Worm (Caenorhabditis elegans) whole organism, early embryonic: ENCODE data around the gene F46H5.5.
A peak's percentile ranks its signal among the peaks of the same experiment; 100 is the strongest.

Source experiments
- B0310.2 ChIP-seq: sonication (generic microtip); optimal IDR thresholded peaks from 2 replicates; lab custom pipeline; 2016; ENCODE audit warnings: mild to moderate bottlenecking, missing genetic modification characterization, missing compliant biosample characterization
- F13C5.2 ChIP-seq: sonication (generic microtip); optimal IDR thresholded peaks from 2 replicates; lab custom pipeline; 2017; ENCODE audit warnings: mild to moderate bottlenecking, missing genetic modification characterization, inconsistent platforms, missing compliant biosample characterization
- aly-1 ChIP-seq: sonication (generic microtip); optimal IDR thresholded peaks from 2 replicates; lab custom pipeline; 2016; ENCODE audit warnings: missing genetic modification characterization, missing compliant biosample characterization
- ama-1 ChIP-seq: fragments of 150-350 bp; optimal IDR thresholded peaks from 2 replicates; lab custom pipeline; 2014
- ceh-36 ChIP-seq: sonication (generic microtip); optimal IDR thresholded peaks from 2 replicates; lab custom pipeline; 2016; ENCODE audit warnings: missing genetic modification characterization, inconsistent platforms, missing compliant biosample characterization
- ets-7 ChIP-seq: sonication (generic microtip); optimal IDR thresholded peaks from 2 replicates; lab custom pipeline; 2016; ENCODE audit warnings: missing genotype, missing genetic modification characterization, missing compliant biosample characterization
- flt-1 ChIP-seq: fragments of 200-800 bp; sonication (Bioruptor generic); IDR thresholded peaks from 2 replicates; pipeline ENCODE4 v1.3.6; 2022; ENCODE audit warnings: missing genetic modification characterization, missing compliant biosample characterization
- hmbx-1 ChIP-seq: sonication (generic microtip); optimal IDR thresholded peaks from 2 replicates; lab custom pipeline; 2016; ENCODE audit warnings: mild to moderate bottlenecking, missing genetic modification characterization, missing compliant biosample characterization
- hnd-1 ChIP-seq: sonication (generic microtip); optimal IDR thresholded peaks from 2 replicates; lab custom pipeline; 2016; ENCODE audit warnings: missing genetic modification characterization, missing compliant biosample characterization
- pes-1 ChIP-seq: fragments of 200-800 bp; sonication (Bioruptor generic); IDR thresholded peaks from 2 replicates; pipeline ENCODE4 v1.3.6; 2022; ENCODE audit warnings: missing genetic modification reagents, missing genetic modification characterization, missing compliant biosample characterization
- scrt-1 ChIP-seq: fragments of 200-800 bp; sonication (Bioruptor generic); IDR thresholded peaks from 2 replicates; pipeline ENCODE4 v1.3.6; 2022; ENCODE audit warnings: missing genetic modification characterization, missing compliant biosample characterization
- tra-4 ChIP-seq: sonication (generic microtip); optimal IDR thresholded peaks from 2 replicates; lab custom pipeline; 2017; ENCODE audit warnings: missing genetic modification characterization, missing compliant biosample characterization

DNA sequence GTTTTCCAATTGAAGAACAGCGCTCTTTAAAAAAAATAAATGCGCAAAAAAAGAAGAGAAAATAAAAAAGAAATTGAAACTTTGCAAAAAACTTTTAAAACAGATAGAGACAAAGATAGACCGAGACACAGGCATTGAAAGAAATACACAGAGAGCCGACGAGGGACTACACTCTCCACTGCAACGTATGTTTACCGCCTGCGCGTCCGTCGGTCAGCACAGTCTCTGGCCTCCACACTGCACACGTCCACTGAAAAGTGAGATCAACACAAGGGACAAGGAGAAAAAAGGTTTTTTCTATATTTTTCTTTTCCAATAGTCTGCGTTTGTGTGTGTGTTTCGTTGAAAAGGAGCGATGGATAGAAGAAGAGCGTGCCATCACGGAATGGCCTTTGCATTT is 49.6 kb upstream of the F46H5.5 start:
- TF ChIP-seq B0310.2 (tag; lab: Kevin White, UChicago) (no peak), ceh-36 (tag; lab: Kevin White, UChicago) (no peak), flt-1 (GFP tag; lab: Robert Waterston, UW) (no peak), tra-4 (tag; lab: Kevin White, UChicago) (no peak), aly-1 (tag; lab: Kevin White, UChicago) (no peak), ama-1 (lab: Kevin White, UChicago) (no peak), scrt-1 (GFP tag; lab: Robert Waterston, UW) (no peak), hnd-1 (tag; lab: Kevin White, UChicago) (no peak), F13C5.2 (peak; percentile 8), ets-7 (tag; lab: Kevin White, UChicago) (no peak), pes-1 (GFP tag; lab: Robert Waterston, UW) (no peak), hmbx-1 (tag; lab: Kevin White, UChicago) (no peak)
